Fruit fly (Drosophila melanogaster) whole organism, prepupa: ENCODE measurements around the gene CG43675.
A peak's percentile ranks its signal among the peaks of the same experiment; 100 is the strongest.

Experiments
- Blimp-1 ChIP-seq: fragments of 200-800 bp; sonication (Bioruptor generic); optimal IDR thresholded peaks from 3 replicates; lab custom pipeline; 2017; ENCODE audit warnings: missing biosample characterization, missing genetic modification characterization, mild to moderate bottlenecking, moderate library complexity, missing genetic modification reagents
- CG10631 ChIP-seq: fragments of 200-800 bp; sonication (Bioruptor generic); optimal IDR thresholded peaks from 2 replicates; lab custom pipeline; 2016; ENCODE audit warnings: missing biosample characterization, missing genetic modification characterization
- CG11762 ChIP-seq: fragments of 200-800 bp; sonication (Bioruptor generic); optimal IDR thresholded peaks from 3 replicates; lab custom pipeline; 2016; ENCODE audit warnings: missing biosample characterization, missing genetic modification characterization; ENCODE audit not compliant: insufficient read depth
- CG11902 ChIP-seq: fragments of 200-800 bp; sonication (Bioruptor generic); optimal IDR thresholded peaks from 3 replicates; lab custom pipeline; 2016; ENCODE audit warnings: missing biosample characterization, missing genetic modification characterization
- CG15336 ChIP-seq: fragments of 200-800 bp; sonication (Bioruptor generic); IDR thresholded peaks from 2 replicates; pipeline ENCODE4 v1.3.6; 2022; ENCODE audit warnings: missing biosample characterization, missing genetic modification characterization
- CG16779 ChIP-seq: fragments of 200-800 bp; sonication (Bioruptor generic); optimal IDR thresholded peaks from 3 replicates; lab custom pipeline; 2017; ENCODE audit warnings: missing biosample characterization, mild to moderate bottlenecking, missing genetic modification characterization
- CG31627 ChIP-seq: fragments of 200-800 bp; sonication (Bioruptor generic); optimal IDR thresholded peaks from 3 replicates; lab custom pipeline; 2016; ENCODE audit warnings: missing biosample characterization, missing genetic modification characterization
- CG32006 ChIP-seq: fragments of 200-800 bp; sonication (Bioruptor generic); optimal IDR thresholded peaks from 3 replicates; lab custom pipeline; 2017; ENCODE audit warnings: missing biosample characterization, mild to moderate bottlenecking, missing genetic modification characterization
- CG34406 ChIP-seq: fragments of 200-800 bp; sonication (Bioruptor generic); optimal IDR thresholded peaks from 3 replicates; lab custom pipeline; 2016; ENCODE audit warnings: missing biosample characterization, missing genetic modification characterization
- CG3919 ChIP-seq: fragments of 200-800 bp; sonication (Bioruptor generic); optimal IDR thresholded peaks from 3 replicates; lab custom pipeline; 2016; ENCODE audit warnings: missing biosample characterization, missing genetic modification characterization
- CG4318 ChIP-seq: fragments of 200-800 bp; sonication (Bioruptor generic); optimal IDR thresholded peaks from 3 replicates; lab custom pipeline; 2017; ENCODE audit warnings: missing biosample characterization, mild to moderate bottlenecking, missing genetic modification characterization
- CG6163 ChIP-seq: fragments of 200-800 bp; sonication (Bioruptor generic); IDR thresholded peaks from 3 replicates; pipeline ENCODE4 v1.3.6; 2022; ENCODE audit warnings: missing biosample characterization, missing genetic modification characterization
- CG6792 ChIP-seq: fragments of 200-800 bp; sonication (Bioruptor generic); optimal IDR thresholded peaks from 3 replicates; lab custom pipeline; 2016; ENCODE audit warnings: missing biosample characterization, missing genetic modification characterization
- CG6808 ChIP-seq: fragments of 200-800 bp; sonication (Bioruptor generic); optimal IDR thresholded peaks from 3 replicates; lab custom pipeline; 2017; ENCODE audit warnings: missing biosample characterization, missing genetic modification characterization, mild to moderate bottlenecking, moderate library complexity, missing genetic modification reagents
- CG6854 ChIP-seq: fragments of 200-800 bp; sonication (Bioruptor generic); optimal IDR thresholded peaks from 2 replicates; lab custom pipeline; 2017; ENCODE audit warnings: missing biosample characterization, mild to moderate bottlenecking, missing genetic modification characterization
- CG7368 ChIP-seq: fragments of 200-800 bp; sonication (Bioruptor generic); optimal IDR thresholded peaks from 3 replicates; lab custom pipeline; 2016; ENCODE audit warnings: missing biosample characterization, missing genetic modification characterization
- CG8319 ChIP-seq: fragments of 200-800 bp; sonication (Bioruptor generic); optimal IDR thresholded peaks from 3 replicates; lab custom pipeline; 2016; ENCODE audit warnings: missing biosample characterization, missing genetic modification characterization
- CG8632 ChIP-seq: fragments of 200-800 bp; sonication (Bioruptor generic); optimal IDR thresholded peaks from 3 replicates; lab custom pipeline; 2016; ENCODE audit warnings: missing biosample characterization, missing genetic modification characterization
- CG9139 ChIP-seq: fragments of 200-800 bp; sonication (Bioruptor generic); optimal IDR thresholded peaks from 3 replicates; lab custom pipeline; 2017; ENCODE audit warnings: missing biosample characterization, mild to moderate bottlenecking, missing genetic modification characterization
- Eip75B ChIP-seq: fragments of 200-800 bp; sonication (Bioruptor generic); optimal IDR thresholded peaks from 3 replicates; lab custom pipeline; 2016; ENCODE audit warnings: missing biosample characterization, missing genetic modification characterization
- Eip93F ChIP-seq: fragments of 200-800 bp; sonication (Bioruptor generic); optimal IDR thresholded peaks from 2 replicates; lab custom pipeline; 2016; ENCODE audit warnings: missing biosample characterization, mild to moderate bottlenecking, missing genetic modification characterization
- Ets21C ChIP-seq: fragments of 200-800 bp; sonication (Bioruptor generic); optimal IDR thresholded peaks from 3 replicates; lab custom pipeline; 2016; ENCODE audit warnings: missing biosample characterization, missing genetic modification characterization
- Ets96B ChIP-seq: fragments of 200-800 bp; optimal IDR thresholded peaks from 2 replicates; lab custom pipeline; 2019; ENCODE audit warnings: missing biosample characterization, mild to moderate bottlenecking, missing genetic modification characterization, moderate library complexity
- Gug ChIP-seq: fragments of 200-800 bp; sonication (Bioruptor generic); IDR thresholded peaks from 2 replicates; pipeline ENCODE4 v1.3.6; 2022; ENCODE audit warnings: missing biosample characterization, missing genetic modification characterization
- Hr39 ChIP-seq: fragments of 200-800 bp; sonication (Bioruptor generic); optimal IDR thresholded peaks from 2 replicates; lab custom pipeline; 2016; ENCODE audit warnings: missing biosample characterization, missing genetic modification characterization
- Hr4 ChIP-seq: fragments of 200-800 bp; sonication (Bioruptor generic); optimal IDR thresholded peaks from 3 replicates; lab custom pipeline; 2016; ENCODE audit warnings: missing biosample characterization, missing genetic modification characterization
- Lpt ChIP-seq: fragments of 200-800 bp; sonication (Bioruptor generic); optimal IDR thresholded peaks from 3 replicates; lab custom pipeline; 2016; ENCODE audit warnings: missing biosample characterization, missing genetic modification characterization
- OdsH ChIP-seq: fragments of 200-800 bp; sonication (Bioruptor generic); optimal IDR thresholded peaks from 3 replicates; lab custom pipeline; 2016; ENCODE audit warnings: missing biosample characterization, missing genetic modification characterization
- Smox ChIP-seq: fragments of 200-800 bp; sonication (Bioruptor generic); optimal IDR thresholded peaks from 3 replicates; lab custom pipeline; 2016; ENCODE audit warnings: missing biosample characterization, missing genetic modification characterization
- Sox102F ChIP-seq: fragments of 200-800 bp; sonication (Bioruptor generic); optimal IDR thresholded peaks from 2 replicates; lab custom pipeline; 2016; ENCODE audit warnings: missing biosample characterization, mild to moderate bottlenecking, missing genetic modification characterization
- Sox15 ChIP-seq: fragments of 200-800 bp; sonication (Bioruptor generic); optimal IDR thresholded peaks from 3 replicates; lab custom pipeline; 2016; ENCODE audit warnings: missing biosample characterization, missing genetic modification characterization
- achi ChIP-seq: fragments of 200-800 bp; sonication (Bioruptor generic); optimal IDR thresholded peaks from 3 replicates; lab custom pipeline; 2016; ENCODE audit warnings: missing biosample characterization, missing genetic modification characterization
- acj6 ChIP-seq: fragments of 200-800 bp; sonication (Bioruptor generic); optimal IDR thresholded peaks from 3 replicates; lab custom pipeline; 2016; ENCODE audit warnings: missing biosample characterization, missing genetic modification characterization
- cyc ChIP-seq: fragments of 200-800 bp; sonication (Bioruptor generic); optimal IDR thresholded peaks from 3 replicates; lab custom pipeline; 2016; ENCODE audit warnings: missing biosample characterization, missing genetic modification characterization
- dsx ChIP-seq: fragments of 200-800 bp; optimal IDR thresholded peaks from 3 replicates; lab custom pipeline; 2019; ENCODE audit warnings: missing biosample characterization, mild to moderate bottlenecking, missing genetic modification characterization, moderate library complexity; ENCODE audit not compliant: poor library complexity, severe bottlenecking
- eg ChIP-seq: fragments of 200-800 bp; sonication (Bioruptor generic); IDR thresholded peaks from 3 replicates; pipeline ENCODE4 v1.3.6; 2022; ENCODE audit warnings: missing biosample characterization, missing genetic modification characterization
- esn ChIP-seq: fragments of 200-800 bp; sonication (Bioruptor generic); optimal IDR thresholded peaks from 2 replicates; lab custom pipeline; 2016; ENCODE audit warnings: missing biosample characterization, mild to moderate bottlenecking, missing genetic modification characterization, moderate library complexity
- fd59A ChIP-seq: fragments of 200-800 bp; sonication (Bioruptor generic); optimal IDR thresholded peaks from 2 replicates; lab custom pipeline; 2017; ENCODE audit warnings: missing biosample characterization, mild to moderate bottlenecking, missing genetic modification characterization, missing genetic modification reagents
- fd85E ChIP-seq: fragments of 200-800 bp; sonication (Bioruptor generic); optimal IDR thresholded peaks from 3 replicates; lab custom pipeline; 2016; ENCODE audit warnings: missing biosample characterization, missing genetic modification characterization
- net ChIP-seq: fragments of 200-800 bp; sonication (Bioruptor generic); optimal IDR thresholded peaks from 3 replicates; lab custom pipeline; 2016; ENCODE audit warnings: missing biosample characterization, missing genetic modification characterization
- salr ChIP-seq, 2 experiments: fragments of 200-800 bp; sonication (Bioruptor generic); optimal IDR thresholded peaks; 3 replicates each; lab custom pipeline; 2016 to 2018; ENCODE audit warnings: missing biosample characterization in 2 of 2, missing genetic modification characterization in 2 of 2, mild to moderate bottlenecking in 1 of 2
- spab ChIP-seq: fragments of 200-800 bp; sonication (Bioruptor generic); optimal IDR thresholded peaks from 2 replicates; lab custom pipeline; 2017; ENCODE audit warnings: missing biosample characterization, mild to moderate bottlenecking, missing genetic modification characterization, missing genetic modification reagents
- ss ChIP-seq, 2 experiments: fragments of 200-800 bp; sonication (Bioruptor generic); optimal IDR thresholded peaks; 2 replicates in 1 of 2; 3 replicates in 1 of 2; lab custom pipeline; 2017 to 2018; ENCODE audit warnings: mild to moderate bottlenecking in 2 of 2, missing biosample characterization in 2 of 2, missing genetic modification characterization in 2 of 2, moderate library complexity in 1 of 2
- topi ChIP-seq: fragments of 200-800 bp; sonication (Bioruptor generic); optimal IDR thresholded peaks from 3 replicates; lab custom pipeline; 2016; ENCODE audit warnings: missing biosample characterization, missing genetic modification characterization

The CG43675 gene

DNA sequence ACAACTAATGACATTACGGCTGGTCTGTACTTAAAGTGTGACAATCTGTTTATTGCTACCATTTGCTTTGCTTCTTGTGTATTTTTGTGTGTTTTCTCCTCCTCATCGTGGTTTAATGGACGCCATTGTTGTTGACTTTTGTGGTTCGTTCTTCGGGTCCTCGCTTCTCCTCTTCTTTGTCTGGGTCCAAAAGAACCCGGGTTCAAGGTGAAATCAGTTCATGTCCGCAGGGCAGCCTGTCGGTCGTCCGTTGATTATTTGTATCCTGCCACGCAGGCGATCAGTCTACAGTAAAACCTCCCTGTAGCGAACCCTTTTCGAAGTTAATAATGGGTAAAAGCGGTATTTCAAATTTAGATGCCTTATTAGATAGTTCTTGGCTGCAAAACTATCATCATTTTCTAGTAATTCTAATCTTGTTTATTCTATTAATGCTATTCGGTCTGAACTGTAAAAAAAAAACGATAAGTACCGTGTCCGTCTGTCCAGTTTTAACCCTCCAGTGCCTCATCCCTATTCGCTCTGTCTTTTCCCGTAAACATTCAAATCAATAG, 6.0 kb upstream of the CG43675 start (continued):
- no peak for TF ChIP-seq CG9139 (GFP tag; lab: Kevin White, UChicago)
- no peak for TF ChIP-seq Blimp-1 (GFP tag; lab: Kevin White, UChicago)
- TF ChIP-seq salr (GFP tag; optimal IDR thresholded peaks at IDR 0.05; lab: Kevin White, UChicago): no peak
- TF ChIP-seq Lpt (GFP tag; lab: Kevin White, UChicago): no peak
- peak; percentile 7 for TF ChIP-seq Ets96B (tag; lab: Kevin White, UChicago)
- peak; percentile 40 for TF ChIP-seq CG6808 (GFP tag; lab: Kevin White, UChicago)
- TF ChIP-seq ss (GFP tag; optimal IDR thresholded peaks at IDR 0.05; lab: Kevin White, UChicago): no peak
- TF ChIP-seq CG6854 (GFP tag; lab: Kevin White, UChicago): no peak
- TF ChIP-seq OdsH (GFP tag; lab: Kevin White, UChicago): no peak
- no peak for TF ChIP-seq CG6163 (GFP tag; lab: Robert Waterston, UW)
- TF ChIP-seq CG11902: no peak
- no peak for TF ChIP-seq CG4318 (GFP tag; lab: Kevin White, UChicago)
- TF ChIP-seq CG3919 (GFP tag; lab: Kevin White, UChicago): peak; percentile 14
- TF ChIP-seq Eip75B (GFP tag; lab: Kevin White, UChicago): peak; percentile 8
- no peak for TF ChIP-seq Eip93F (GFP tag; lab: Kevin White, UChicago)
- TF ChIP-seq Smox: no peak
- TF ChIP-seq esn (GFP tag; lab: Kevin White, UChicago): peak; percentile 30
- no peak for TF ChIP-seq net (GFP tag; lab: Kevin White, UChicago)
- peak; percentile 18 for TF ChIP-seq topi (GFP tag; lab: Kevin White, UChicago)
- no peak for TF ChIP-seq CG7368 (GFP tag; lab: Kevin White, UChicago)
- TF ChIP-seq CG8319 (GFP tag; lab: Kevin White, UChicago): no peak
- no peak for TF ChIP-seq CG34406 (GFP tag; lab: Kevin White, UChicago)
- TF ChIP-seq CG11762 (GFP tag; lab: Kevin White, UChicago): no peak

DNA sequence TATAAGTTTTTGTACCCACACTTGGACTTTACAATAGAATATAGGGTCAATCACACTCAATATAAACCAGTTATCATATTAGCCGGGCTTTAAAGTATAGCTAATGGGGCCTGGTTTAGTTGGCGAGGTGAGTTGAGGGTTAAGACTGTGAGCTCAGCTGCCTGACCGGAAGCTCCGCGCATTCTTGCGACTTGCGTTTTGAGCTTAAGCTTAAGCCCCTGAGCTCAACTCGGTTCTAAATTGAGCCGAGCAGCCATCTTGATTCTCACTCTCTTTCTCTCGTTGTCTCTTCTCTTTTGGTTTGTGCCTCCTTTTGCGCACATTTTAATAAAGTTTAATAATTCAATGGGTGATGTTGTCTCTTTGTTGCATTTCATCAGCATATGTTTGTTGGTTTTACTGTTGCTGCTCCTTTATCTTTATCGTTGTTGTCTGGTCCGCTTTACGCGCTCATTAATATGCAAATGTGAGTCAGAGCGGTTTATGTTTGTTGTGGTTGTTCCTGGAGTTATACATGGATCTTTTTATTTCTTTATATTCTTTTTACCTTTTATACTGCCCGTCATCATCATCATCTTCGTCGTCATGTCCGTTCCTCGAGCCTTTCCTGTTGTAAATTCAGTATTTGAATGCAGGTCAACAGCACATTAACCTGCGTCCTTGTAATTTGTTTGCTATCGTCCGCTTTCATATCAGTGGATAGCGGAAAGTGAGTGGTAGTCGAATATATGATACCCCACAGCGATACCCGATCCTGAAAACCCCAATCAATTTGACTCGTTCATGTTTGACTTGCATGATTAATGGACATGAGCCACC, 4.5 kb upstream of the CG43675 start:
- TF ChIP-seq acj6 (GFP tag; lab: Kevin White, UChicago) (no peak), CG8632 (GFP tag; lab: Kevin White, UChicago) (no peak), CG16779 (tag; lab: Kevin White, UChicago) (no peak), CG9139 (GFP tag; lab: Kevin White, UChicago) (no peak), Hr4 (no peak), CG15336 (GFP tag; lab: Robert Waterston, UW) (no peak), Ets96B (tag; lab: Kevin White, UChicago) (no peak), Hr39 (no peak), CG31627 (no peak), CG32006 (GFP tag; lab: Kevin White, UChicago) (no peak), eg (GFP tag; lab: Robert Waterston, UW) (no peak), CG6808 (GFP tag; lab: Kevin White, UChicago) (no peak), salr (GFP tag; optimal IDR thresholded peaks at IDR 0.05; lab: Kevin White, UChicago) (no peak), fd59A (GFP tag; lab: Kevin White, UChicago) (no peak), CG10631 (GFP tag; lab: Kevin White, UChicago) (no peak), CG7368 (GFP tag; lab: Kevin White, UChicago) (no peak), CG11902 (no peak), CG11762 (GFP tag; lab: Kevin White, UChicago) (no peak), spab (GFP tag; lab: Kevin White, UChicago) (no peak), CG8319 (GFP tag; lab: Kevin White, UChicago) (no peak), dsx (GFP tag; lab: Kevin White, UChicago) (peak; percentile 83), fd85E (peak; percentile 7), Ets21C (GFP tag; lab: Kevin White, UChicago) (no peak), cyc (GFP tag; lab: Kevin White, UChicago) (no peak), topi (GFP tag; lab: Kevin White, UChicago) (no peak), CG6792 (GFP tag; lab: Kevin White, UChicago) (no peak), ss (GFP tag; optimal IDR thresholded peaks at IDR 0.05; lab: Kevin White, UChicago) (peak in 1 of 2 experiments; percentile 16), Smox (no peak), net (GFP tag; lab: Kevin White, UChicago) (no peak), CG6854 (GFP tag; lab: Kevin White, UChicago) (peak; percentile 39), Lpt (GFP tag; lab: Kevin White, UChicago) (no peak), Sox15 (GFP tag; lab: Kevin White, UChicago) (no peak), Sox102F (peak; percentile 6), Gug (no peak), Eip93F (GFP tag; lab: Kevin White, UChicago) (no peak), Eip75B (GFP tag; lab: Kevin White, UChicago) (no peak), achi (GFP tag; lab: Kevin White, UChicago) (no peak)
